Fruit fly (Drosophila melanogaster) whole organism, embryonic: ENCODE results near the gene CG14154.
A peak's percentile ranks its signal among the peaks of the same experiment; 100 is the strongest.

Experiments used
- Abd-B ChIP-seq: fragments of 200-800 bp; sonication (Bioruptor generic); optimal IDR thresholded peaks from 2 replicates; lab custom pipeline; 2018; ENCODE audit warnings: missing biosample characterization, mild to moderate bottlenecking, missing genetic modification characterization, moderate library complexity
- Atf-2 ChIP-seq: fragments of 200-800 bp; sonication (Bioruptor generic); optimal IDR thresholded peaks from 2 replicates; lab custom pipeline; 2016; ENCODE audit warnings: missing biosample characterization, missing genetic modification characterization
- Atf6 ChIP-seq: fragments of 200-800 bp; sonication (Bioruptor generic); IDR thresholded peaks from 2 replicates; pipeline ENCODE4 v1.3.6; 2022; ENCODE audit warnings: missing biosample characterization, missing genetic modification characterization
- CG16813 ChIP-seq: fragments of 200-800 bp; sonication (Bioruptor generic); IDR thresholded peaks from 3 replicates; pipeline ENCODE4 v1.3.6; 2022; ENCODE audit warnings: missing biosample characterization, missing genetic modification characterization; ENCODE audit not compliant: partially characterized antibody
- CG1792 ChIP-seq: fragments of 200-800 bp; sonication (Bioruptor generic); optimal IDR thresholded peaks from 2 replicates; lab custom pipeline; 2016; ENCODE audit warnings: missing biosample characterization, missing genetic modification characterization
- CG18262 ChIP-seq: fragments of 200-800 bp; optimal IDR thresholded peaks from 3 replicates; lab custom pipeline; 2019; ENCODE audit warnings: missing biosample characterization, mild to moderate bottlenecking, missing genetic modification characterization, moderate library complexity
- CG1832 ChIP-seq: fragments of 200-800 bp; sonication (Bioruptor generic); optimal IDR thresholded peaks from 2 replicates; lab custom pipeline; 2017; ENCODE audit warnings: missing biosample characterization, mild to moderate bottlenecking, missing genetic modification characterization, inconsistent platforms
- CG30020 ChIP-seq: fragments of 200-800 bp; optimal IDR thresholded peaks from 2 replicates; lab custom pipeline; 2019; ENCODE audit warnings: missing biosample characterization, mild to moderate bottlenecking, missing genetic modification characterization, moderate library complexity
- CG31224 ChIP-seq: fragments of 200-800 bp; sonication (Bioruptor generic); IDR thresholded peaks from 2 replicates; pipeline ENCODE4 v1.3.6; 2022; ENCODE audit warnings: missing biosample characterization, missing genetic modification characterization
- CG33213 ChIP-seq: fragments of 200-800 bp; sonication (Bioruptor generic); optimal IDR thresholded peaks from 3 replicates; lab custom pipeline; 2016; ENCODE audit warnings: missing biosample characterization, missing genetic modification characterization
- CG3726 ChIP-seq: fragments of 200-800 bp; sonication (Bioruptor generic); IDR thresholded peaks from 3 replicates; pipeline ENCODE4, ENCODE4 v1.3.6; 2022; ENCODE audit warnings: missing biosample characterization, missing genetic modification characterization
- CG42726 ChIP-seq: fragments of 200-800 bp; sonication (Bioruptor generic); IDR thresholded peaks from 2 replicates; pipeline ENCODE4 v1.3.6; 2022; ENCODE audit warnings: missing biosample characterization, missing genetic modification characterization; ENCODE audit not compliant: partially characterized antibody
- CG4360 ChIP-seq: fragments of 200-800 bp; sonication (Bioruptor generic); IDR thresholded peaks from 2 replicates; pipeline ENCODE4 v1.3.6; 2022; ENCODE audit warnings: missing biosample characterization, missing genetic modification characterization
- CG4404 ChIP-seq: fragments of 200-800 bp; sonication (Bioruptor generic); IDR thresholded peaks from 2 replicates; pipeline ENCODE4 v1.3.6; 2022; ENCODE audit warnings: missing biosample characterization, missing genetic modification characterization
- CG4707 ChIP-seq: fragments of 200-800 bp; sonication (Bioruptor generic); optimal IDR thresholded peaks from 2 replicates; lab custom pipeline; 2018; ENCODE audit warnings: missing biosample characterization, mild to moderate bottlenecking, missing genetic modification characterization, moderate library complexity
- CG5245 ChIP-seq: fragments of 200-800 bp; sonication (Bioruptor generic); optimal IDR thresholded peaks from 3 replicates; lab custom pipeline; 2016; ENCODE audit warnings: missing biosample characterization, missing genetic modification characterization
- CG5953 ChIP-seq: fragments of 200-800 bp; sonication (Bioruptor generic); IDR thresholded peaks from 2 replicates; pipeline ENCODE4 v1.3.6; 2022; ENCODE audit warnings: missing biosample characterization, missing genetic modification characterization
- CG6791 ChIP-seq: fragments of 200-800 bp; sonication (Bioruptor generic); IDR thresholded peaks from 3 replicates; pipeline ENCODE4 v1.3.6; 2022; ENCODE audit warnings: missing biosample characterization, missing genetic modification characterization; ENCODE audit not compliant: partially characterized antibody
- CG7556 ChIP-seq: fragments of 200-800 bp; sonication (Bioruptor generic); optimal IDR thresholded peaks from 2 replicates; lab custom pipeline; 2017; ENCODE audit warnings: missing biosample characterization, mild to moderate bottlenecking, missing genetic modification characterization
- CG8359 ChIP-seq: fragments of 200-800 bp; sonication (Bioruptor generic); optimal IDR thresholded peaks from 2 replicates; lab custom pipeline; 2017; ENCODE audit warnings: missing biosample characterization, mild to moderate bottlenecking, missing genetic modification characterization, borderline replicate concordance
- CG8924 ChIP-seq: fragments of 200-800 bp; optimal IDR thresholded peaks from 3 replicates; lab custom pipeline; 2019; ENCODE audit warnings: missing biosample characterization, mild to moderate bottlenecking, missing genetic modification characterization, moderate library complexity
- Fer3 ChIP-seq: fragments of 200-800 bp; sonication (Bioruptor generic); optimal IDR thresholded peaks from 2 replicates; lab custom pipeline; 2018; ENCODE audit warnings: missing biosample characterization, mild to moderate bottlenecking, missing genetic modification characterization, moderate library complexity
- Gsc ChIP-seq: fragments of 200-800 bp; sonication (Bioruptor generic); IDR thresholded peaks from 2 replicates; pipeline ENCODE4 v1.3.6; 2022; ENCODE audit warnings: missing biosample characterization, missing genetic modification characterization
- Hey ChIP-seq: fragments of 200-800 bp; sonication (Bioruptor generic); optimal IDR thresholded peaks from 3 replicates; lab custom pipeline; 2018; ENCODE audit warnings: missing biosample characterization, mild to moderate bottlenecking, missing genetic modification characterization
- Hmx ChIP-seq: fragments of 200-800 bp; sonication (Bioruptor generic); optimal IDR thresholded peaks from 2 replicates; lab custom pipeline; 2016; ENCODE audit warnings: missing biosample characterization, missing genetic modification characterization
- NFAT ChIP-seq: fragments of 200-800 bp; sonication (Bioruptor generic); IDR thresholded peaks from 2 replicates; pipeline ENCODE4 v1.3.6; 2022; ENCODE audit warnings: missing biosample characterization, missing genetic modification characterization
- Ravus ChIP-seq: fragments of 200-800 bp; sonication (Bioruptor generic); IDR thresholded peaks from 2 replicates; pipeline ENCODE4 v1.3.6; 2022; ENCODE audit warnings: missing biosample characterization, missing genetic modification characterization
- Side ChIP-seq: fragments of 200-800 bp; sonication (Bioruptor generic); optimal IDR thresholded peaks from 2 replicates; lab custom pipeline; 2016; ENCODE audit warnings: missing biosample characterization, missing genetic modification characterization
- Spps ChIP-seq: fragments of 200-800 bp; sonication (Bioruptor generic); optimal IDR thresholded peaks from 2 replicates; lab custom pipeline; 2018; ENCODE audit warnings: missing biosample characterization, mild to moderate bottlenecking, missing genetic modification characterization
- Tbp ChIP-seq: fragments of >200 bp; optimal IDR thresholded peaks from 2 replicates; lab custom pipeline; 2018; ENCODE audit warnings: missing biosample characterization, missing genetic modification characterization
- ato ChIP-seq: fragments of 200-800 bp; sonication (Bioruptor generic); IDR thresholded peaks from 2 replicates; pipeline ENCODE4 v1.3.6; 2022; ENCODE audit warnings: missing biosample characterization, missing genetic modification characterization; ENCODE audit not compliant: partially characterized antibody
- cad ChIP-seq: fragments of >200 bp; optimal IDR thresholded peaks from 2 replicates; lab custom pipeline; 2017; ENCODE audit warnings: missing biosample characterization, missing genetic modification characterization
- en ChIP-seq: fragments of 200-800 bp; sonication (Bioruptor generic); optimal IDR thresholded peaks from 2 replicates; lab custom pipeline; 2016; ENCODE audit warnings: missing biosample characterization, missing genetic modification characterization
- eve ChIP-seq, 2 experiments: fragments of >200 bp; optimal IDR thresholded peaks; 2 replicates each; lab custom pipeline; 2017; ENCODE audit warnings: missing biosample characterization in 2 of 2, missing genetic modification characterization in 2 of 2
- fd96Cb ChIP-seq: fragments of 200-800 bp; sonication (Bioruptor generic); optimal IDR thresholded peaks from 2 replicates; lab custom pipeline; 2018; ENCODE audit warnings: missing biosample characterization, mild to moderate bottlenecking, missing genetic modification characterization, moderate library complexity
- grau ChIP-seq: fragments of 200-800 bp; optimal IDR thresholded peaks from 3 replicates; lab custom pipeline; 2019; ENCODE audit warnings: missing biosample characterization, mild to moderate bottlenecking, missing genetic modification characterization, moderate library complexity
- grn ChIP-seq: fragments of 200-800 bp; sonication (Bioruptor generic); optimal IDR thresholded peaks from 3 replicates; lab custom pipeline; 2017; ENCODE audit warnings: missing biosample characterization, missing genetic modification characterization
- hth ChIP-seq: fragments of >200 bp; optimal IDR thresholded peaks from 2 replicates; lab custom pipeline; 2017; ENCODE audit warnings: inconsistent platforms
- ind ChIP-seq: fragments of 200-800 bp; sonication (Bioruptor generic); optimal IDR thresholded peaks from 3 replicates; lab custom pipeline; 2016; ENCODE audit warnings: missing biosample characterization, missing genetic modification characterization
- inv ChIP-seq: fragments of 200-800 bp; sonication (Bioruptor generic); IDR thresholded peaks from 2 replicates; pipeline ENCODE4 v1.3.6; 2022; ENCODE audit warnings: missing biosample characterization, missing genetic modification characterization; ENCODE audit not compliant: partially characterized antibody
- jigr1 ChIP-seq: fragments of 200-800 bp; sonication (Bioruptor generic); IDR thresholded peaks from 3 replicates; pipeline ENCODE4 v1.3.6; 2022; ENCODE audit warnings: missing biosample characterization, missing genetic modification characterization
- lmd ChIP-seq: fragments of 200-800 bp; sonication (Bioruptor generic); IDR thresholded peaks from 2 replicates; pipeline ENCODE4 v1.3.6; 2022; ENCODE audit warnings: missing biosample characterization, missing genetic modification characterization
- maf-S ChIP-seq: fragments of 200-800 bp; sonication (Bioruptor generic); optimal IDR thresholded peaks from 2 replicates; lab custom pipeline; 2016; ENCODE audit warnings: missing biosample characterization, missing genetic modification characterization
- nerfin-1 ChIP-seq: fragments of 200-800 bp; sonication (Bioruptor generic); optimal IDR thresholded peaks from 3 replicates; lab custom pipeline; 2019; ENCODE audit warnings: missing biosample characterization, mild to moderate bottlenecking, missing genetic modification characterization, moderate library complexity
- ro ChIP-seq: fragments of 200-800 bp; sonication (Bioruptor generic); IDR thresholded peaks from 2 replicates; pipeline ENCODE4 v1.3.6; 2022; ENCODE audit warnings: missing biosample characterization, missing genetic modification characterization
- so ChIP-seq: fragments of 200-800 bp; sonication (Bioruptor generic); IDR thresholded peaks from 3 replicates; pipeline ENCODE4 v1.3.6; 2022; ENCODE audit warnings: missing biosample characterization, missing genetic modification characterization
- tio ChIP-seq: fragments of 200-800 bp; sonication (Bioruptor generic); optimal IDR thresholded peaks from 2 replicates; lab custom pipeline; 2017; ENCODE audit warnings: missing biosample characterization, missing genetic modification characterization, inconsistent platforms
- tup ChIP-seq: fragments of 200-800 bp; sonication (Bioruptor generic); optimal IDR thresholded peaks from 2 replicates; lab custom pipeline; 2016; ENCODE audit warnings: missing biosample characterization, mild to moderate bottlenecking, missing genetic modification characterization, moderate library complexity
- unpg ChIP-seq: fragments of 200-800 bp; sonication (Bioruptor generic); optimal IDR thresholded peaks from 3 replicates; lab custom pipeline; 2018; ENCODE audit warnings: missing biosample characterization, mild to moderate bottlenecking, missing genetic modification characterization, moderate library complexity
- usp ChIP-seq: fragments of >200 bp; optimal IDR thresholded peaks from 2 replicates; lab custom pipeline; 2017; ENCODE audit warnings: missing biosample characterization, missing genetic modification characterization
- yki ChIP-seq: fragments of >200 bp; optimal IDR thresholded peaks from 3 replicates; lab custom pipeline; 2018

The CG14154 gene

DNA sequence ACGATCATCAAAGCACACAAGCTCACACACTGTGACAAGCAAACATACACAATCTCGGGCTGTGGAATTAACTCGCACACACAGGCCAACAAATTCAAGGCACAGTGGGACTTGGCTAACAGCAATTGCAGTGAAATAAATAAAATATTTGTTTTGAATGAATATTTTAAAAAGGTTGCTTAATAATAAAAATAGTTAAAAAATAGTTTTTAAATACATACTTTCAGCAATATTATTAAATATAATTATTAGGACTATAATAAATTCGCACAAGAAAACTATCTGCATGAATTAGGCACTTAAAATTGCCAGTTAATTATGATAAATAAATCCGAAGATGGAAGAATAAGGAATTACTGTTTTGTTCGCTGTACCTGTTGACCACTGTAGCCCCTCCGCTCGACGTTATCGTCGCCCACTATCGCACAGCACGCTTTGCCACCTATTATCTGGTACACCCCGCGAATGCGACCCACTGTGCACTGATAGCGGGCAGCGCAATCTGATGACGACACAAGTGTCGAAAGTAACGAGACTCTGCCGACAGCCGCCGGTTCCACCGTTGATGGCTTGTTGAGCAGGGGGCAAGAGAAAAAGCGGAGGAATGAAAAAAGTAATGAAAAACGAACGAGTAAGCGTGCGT lies 41.2 kb downstream of the CG14154 start (continued):
- TF ChIP-seq CG1832 (GFP tag; lab: Kevin White, UChicago) (no peak), tup (peak; percentile 86), grau (tag; lab: Kevin White, UChicago) (peak; percentile 100), cad (GFP tag; lab: Kevin White, UChicago) (no peak), CG4404 (GFP tag; lab: Robert Waterston, UW) (peak; percentile 94), Ravus (peak; percentile 90), eve (GFP tag; optimal IDR thresholded peaks at IDR 0.05; lab: Kevin White, UChicago) (peak in 1 of 2 experiments; percentile 99), CG4360 (GFP tag; lab: Robert Waterston, UW) (peak; percentile 68), tio (GFP tag; lab: Kevin White, UChicago) (peak; percentile 99), unpg (GFP tag; lab: Kevin White, UChicago) (peak; percentile 96), fd96Cb (tag; lab: Kevin White, UChicago) (peak; percentile 98), Gsc (GFP tag; lab: Robert Waterston, UW) (no peak; the same call in 1 of the 2 replicates), hth (lab: Kevin White, UChicago) (no peak), ro (GFP tag; lab: Robert Waterston, UW) (peak; percentile 92), Spps (peak; percentile 89), Hey (tag; lab: Kevin White, UChicago) (peak; percentile 100), jigr1 (GFP tag; lab: Robert Waterston, UW) (peak; percentile 98), CG5245 (GFP tag; lab: Kevin White, UChicago) (peak; percentile 94), CG6791 (GFP tag; lab: Robert Waterston, UW) (0 out of 3 replicates have a peak, but pooled peaks have one; percentile 37), nerfin-1 (tag; lab: Kevin White, UChicago) (peak; percentile 95), ind (GFP tag; lab: Kevin White, UChicago) (peak; percentile 98), CG4707 (peak; percentile 97), Abd-B (peak; percentile 96), CG1792 (GFP tag; lab: Kevin White, UChicago) (peak; percentile 36), ato (no peak), grn (GFP tag; lab: Kevin White, UChicago) (peak; percentile 97), inv (peak; percentile 14; the same call in 1 of the 2 replicates), CG18262 (peak; percentile 99), so (GFP tag; lab: Robert Waterston, UW) (peak; percentile 98), Hmx (GFP tag; lab: Kevin White, UChicago) (peak; percentile 81), CG42726 (GFP tag; lab: Robert Waterston, UW) (no peak), CG30020 (tag; lab: Kevin White, UChicago) (peak; percentile 89), maf-S (GFP tag; lab: Kevin White, UChicago) (peak; percentile 82), Atf6 (GFP tag; lab: Robert Waterston, UW) (peak; percentile 99), CG3726 (peak; percentile 94; the same call in 2 of the 3 replicates), CG31224 (GFP tag; lab: Robert Waterston, UW) (peak; percentile 92), yki (no peak), Atf-2 (GFP tag; lab: Kevin White, UChicago) (peak; percentile 60), usp (GFP tag; lab: Kevin White, UChicago) (no peak), Fer3 (peak; percentile 95), lmd (GFP tag; lab: Robert Waterston, UW) (peak; percentile 99), Tbp (GFP tag; lab: Kevin White, UChicago) (no peak), CG8359 (GFP tag; lab: Kevin White, UChicago) (peak; percentile 90), en (peak; percentile 56), Side (GFP tag; lab: Kevin White, UChicago) (peak; percentile 58), CG5953 (GFP tag; lab: Robert Waterston, UW) (peak; percentile 92), CG8924 (tag; lab: Kevin White, UChicago) (peak; percentile 99), CG16813 (GFP tag; lab: Robert Waterston, UW) (0 out of 3 replicates have a peak, but pooled peaks have one; percentile 44), CG7556 (peak; percentile 100), NFAT (GFP tag; lab: Robert Waterston, UW) (peak; percentile 86), CG33213 (GFP tag; lab: Kevin White, UChicago) (peak; percentile 63)
